Worm (Caenorhabditis elegans) whole organism, L4/young adult: ENCODE data around the gene dohh-1.

Experiments
- W03F9.2 ChIP-seq: fragments of 150-350 bp; optimal IDR thresholded peaks from 2 replicates; lab custom pipeline; 2014; ENCODE audit warnings: missing biosample characterization, missing genetic modification characterization
- dao-5 ChIP-seq: sonication (generic microtip); optimal IDR thresholded peaks from 2 replicates; lab custom pipeline; 2016; ENCODE audit warnings: missing genotype, missing genetic modification characterization, moderate library complexity, missing compliant biosample characterization
- him-1 ChIP-seq: sonication (generic microtip); optimal IDR thresholded peaks from 2 replicates; lab custom pipeline; 2016; ENCODE audit warnings: missing genotype, missing genetic modification reagents, missing genetic modification characterization, missing compliant biosample characterization

The dohh-1 gene

DNA sequence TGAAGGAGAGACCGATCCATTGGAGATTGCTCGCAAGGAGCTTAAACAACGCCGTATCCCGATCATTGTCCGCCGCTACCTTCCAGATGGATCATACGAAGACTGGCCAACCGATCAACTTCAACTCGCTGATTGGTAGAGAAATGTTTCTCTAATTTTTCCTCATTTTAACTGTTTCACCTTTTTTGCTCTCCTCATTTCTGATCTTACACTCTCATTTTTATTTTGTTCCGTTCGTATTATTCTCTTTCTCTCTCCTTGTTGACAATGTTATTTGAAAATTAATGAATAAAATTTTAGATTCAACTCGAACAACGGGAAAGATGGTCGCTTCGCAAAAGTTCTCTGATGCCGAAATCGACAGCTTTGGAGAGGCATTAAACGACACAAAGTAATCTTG lies at the start of gene dohh-1:
Gene dohh-1 (plus strand): TSS at position 301 of the 400 bp plus-strand sequence.
- TF ChIP-seq him-1 (tag; lab: Kevin White, UChicago): no peak
- TF ChIP-seq dao-5 (tag; lab: Kevin White, UChicago): no peak
- no peak for TF ChIP-seq W03F9.2 (tag; lab: Kevin White, UChicago)

DNA sequence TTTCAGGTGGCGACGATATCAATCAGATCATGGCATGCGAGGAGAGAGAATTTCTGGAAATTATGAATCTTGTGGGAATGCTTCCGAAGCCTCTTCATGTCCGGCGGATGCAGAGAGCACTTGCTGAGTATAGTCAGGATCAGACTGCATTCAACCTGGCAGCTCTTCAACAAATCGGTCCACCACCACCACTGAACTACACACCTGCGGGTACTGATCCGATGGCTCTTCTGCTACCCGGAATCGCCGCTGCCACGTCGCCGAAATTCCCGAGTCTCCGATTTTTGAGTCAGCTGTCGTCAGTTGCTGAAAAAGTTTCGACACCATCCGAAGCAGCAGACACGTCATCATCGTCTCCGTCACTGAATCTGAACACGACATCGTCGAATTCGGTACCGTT lies 48.8 kb upstream of the dohh-1 start:
- TF ChIP-seq him-1 (tag; lab: Kevin White, UChicago): no peak
- no peak for TF ChIP-seq dao-5 (tag; lab: Kevin White, UChicago)
- no peak for TF ChIP-seq W03F9.2 (tag; lab: Kevin White, UChicago)

DNA sequence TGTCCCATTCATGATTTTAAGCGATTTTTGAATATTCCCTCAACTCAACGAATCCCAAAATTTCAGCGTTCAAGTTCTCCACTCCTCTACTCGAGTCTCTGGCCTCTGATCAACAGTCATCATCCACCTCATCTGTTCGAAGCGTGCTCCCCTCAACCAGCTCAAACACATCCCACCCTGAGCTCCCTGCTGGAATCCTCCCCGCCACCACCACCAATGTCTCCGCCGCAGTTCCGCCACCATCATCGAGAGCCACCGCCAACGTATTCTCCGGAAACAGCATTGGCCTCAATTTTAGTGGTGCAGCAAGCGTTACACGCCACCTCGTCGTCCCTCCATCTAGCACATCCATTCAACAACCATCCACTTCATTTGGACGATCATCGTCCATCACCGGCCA lies 48.2 kb upstream of the dohh-1 start:
- no peak for TF ChIP-seq dao-5 (tag; lab: Kevin White, UChicago)
- TF ChIP-seq W03F9.2 (tag; lab: Kevin White, UChicago): no peak
- TF ChIP-seq him-1 (tag; lab: Kevin White, UChicago): no peak

DNA sequence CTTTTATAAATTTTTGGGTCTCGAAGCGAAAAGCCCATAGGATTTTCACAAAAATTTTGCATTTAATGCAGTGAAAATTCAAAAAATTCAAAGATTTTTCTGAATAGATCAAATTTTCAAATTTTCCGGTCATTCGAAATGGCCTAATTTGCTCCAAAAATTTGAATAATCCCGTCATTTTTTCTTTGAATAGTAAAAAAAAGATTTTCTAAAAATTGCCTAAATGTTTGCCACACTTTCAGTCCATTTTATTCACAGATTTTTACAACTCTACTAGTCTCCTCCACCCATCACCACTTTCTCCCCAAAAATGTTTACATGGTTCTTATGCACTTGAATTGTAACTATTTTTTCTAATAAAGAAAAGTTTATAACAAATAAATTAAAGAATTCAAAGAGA lies 45.8 kb upstream of the dohh-1 start:
- TF ChIP-seq W03F9.2 (tag; lab: Kevin White, UChicago) (no peak), him-1 (tag; lab: Kevin White, UChicago) (no peak), dao-5 (tag; lab: Kevin White, UChicago) (no peak)

DNA sequence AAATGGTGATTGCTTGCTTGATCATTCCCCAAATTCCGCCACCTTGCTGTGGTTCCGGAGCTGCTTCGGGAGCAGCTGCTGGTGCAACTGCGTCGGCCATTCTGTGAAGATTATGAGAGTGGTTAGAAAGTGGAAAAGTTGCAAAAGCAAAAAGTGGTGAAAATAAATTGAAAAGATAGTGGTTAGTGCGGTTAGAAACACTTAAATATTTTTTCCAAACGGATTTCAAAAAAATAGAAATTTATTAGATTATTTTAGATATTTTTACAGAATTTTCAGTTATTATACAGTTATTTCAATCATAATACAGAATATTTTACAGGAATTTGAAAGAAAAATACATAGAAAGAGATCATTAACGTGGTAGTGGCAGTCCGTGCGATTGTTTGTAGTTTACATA lies 42.2 kb upstream of the dohh-1 start, which contains the start of gene R166.2:
Gene R166.2 (minus strand): TSS at position 101 of the 400 bp plus-strand sequence.
- no peak for TF ChIP-seq dao-5 (tag; lab: Kevin White, UChicago)

DNA sequence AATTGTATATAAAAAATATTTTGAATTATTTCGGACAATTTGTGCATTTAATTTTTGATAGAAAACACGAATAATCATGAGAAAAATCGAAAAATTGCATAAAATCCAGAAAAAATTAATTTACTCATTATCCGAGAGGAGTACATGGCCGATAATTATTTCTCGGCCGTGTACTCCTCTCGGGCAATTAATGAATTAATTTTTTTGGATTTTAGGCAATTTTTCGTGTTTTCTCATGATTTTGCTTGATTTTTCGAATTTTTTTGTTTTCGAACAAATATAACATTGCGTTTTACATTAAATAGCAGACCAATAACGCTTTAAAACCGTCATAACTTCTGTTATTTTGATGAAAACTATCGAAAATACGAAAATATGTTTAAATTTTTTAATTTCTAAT lies 41.8 kb upstream of the dohh-1 start:
- TF ChIP-seq him-1 (tag; lab: Kevin White, UChicago) (peak; percentile 71), W03F9.2 (tag; lab: Kevin White, UChicago) (no peak)

DNA sequence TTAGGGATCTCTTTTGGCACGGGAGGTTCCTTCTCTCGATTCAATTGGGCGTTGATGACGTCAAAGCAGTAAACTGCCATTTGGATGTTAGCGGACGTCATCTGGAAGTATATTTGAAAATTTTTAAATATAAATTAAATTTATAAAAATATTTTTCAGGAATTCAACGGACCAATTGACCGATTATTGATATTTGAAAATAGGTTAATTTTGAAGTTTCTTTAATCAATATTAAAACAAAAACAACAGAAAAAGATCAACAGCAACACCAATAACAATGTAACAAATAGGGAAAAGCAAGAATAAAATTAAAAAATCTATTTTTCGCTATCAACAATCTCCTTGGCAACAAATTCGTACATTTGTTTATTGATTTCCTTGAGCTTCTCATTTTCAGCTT lies 40.5 kb upstream of the dohh-1 start, which contains the start of gene R166.3:
Gene R166.3 (minus strand): TSS at position 101 of the 400 bp plus-strand sequence.
- TF ChIP-seq him-1 (tag; lab: Kevin White, UChicago) (no peak), W03F9.2 (tag; lab: Kevin White, UChicago) (no peak), dao-5 (tag; lab: Kevin White, UChicago) (no peak)

DNA sequence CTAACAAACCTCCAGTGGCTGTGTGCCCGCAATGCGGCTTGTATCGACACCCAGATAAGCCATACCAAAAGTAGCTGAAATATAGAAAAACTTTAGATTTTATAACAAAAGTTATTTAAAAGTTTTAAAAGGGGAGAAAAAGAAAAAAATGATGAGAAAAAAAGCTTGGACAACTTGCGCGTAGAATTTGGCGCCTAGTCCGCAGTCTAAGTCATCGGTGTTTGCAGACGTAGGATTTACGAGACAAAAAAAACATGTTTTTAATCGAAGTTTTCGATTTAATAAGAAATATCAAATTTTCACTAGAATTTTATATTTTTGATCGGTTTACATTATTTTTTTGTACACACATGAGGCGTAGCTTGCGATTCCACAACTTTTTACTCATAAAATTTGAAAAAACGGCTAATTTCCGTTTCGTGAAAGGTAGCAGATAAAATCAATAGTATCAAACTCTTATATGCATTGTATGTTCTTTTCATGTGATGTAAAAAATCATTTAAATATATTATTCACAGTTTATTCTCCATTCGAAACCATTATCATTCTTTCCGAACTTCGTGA lies 37.8 kb upstream of the dohh-1 start, which contains the start of gene pro-1:
Gene pro-1 (minus strand): TSS at position 74 of the 564 bp plus-strand sequence.
- TF ChIP-seq W03F9.2 (tag; lab: Kevin White, UChicago) (peak; percentile 90), dao-5 (tag; lab: Kevin White, UChicago) (peak; percentile 62), him-1 (tag; lab: Kevin White, UChicago) (peak; percentile 88)

DNA sequence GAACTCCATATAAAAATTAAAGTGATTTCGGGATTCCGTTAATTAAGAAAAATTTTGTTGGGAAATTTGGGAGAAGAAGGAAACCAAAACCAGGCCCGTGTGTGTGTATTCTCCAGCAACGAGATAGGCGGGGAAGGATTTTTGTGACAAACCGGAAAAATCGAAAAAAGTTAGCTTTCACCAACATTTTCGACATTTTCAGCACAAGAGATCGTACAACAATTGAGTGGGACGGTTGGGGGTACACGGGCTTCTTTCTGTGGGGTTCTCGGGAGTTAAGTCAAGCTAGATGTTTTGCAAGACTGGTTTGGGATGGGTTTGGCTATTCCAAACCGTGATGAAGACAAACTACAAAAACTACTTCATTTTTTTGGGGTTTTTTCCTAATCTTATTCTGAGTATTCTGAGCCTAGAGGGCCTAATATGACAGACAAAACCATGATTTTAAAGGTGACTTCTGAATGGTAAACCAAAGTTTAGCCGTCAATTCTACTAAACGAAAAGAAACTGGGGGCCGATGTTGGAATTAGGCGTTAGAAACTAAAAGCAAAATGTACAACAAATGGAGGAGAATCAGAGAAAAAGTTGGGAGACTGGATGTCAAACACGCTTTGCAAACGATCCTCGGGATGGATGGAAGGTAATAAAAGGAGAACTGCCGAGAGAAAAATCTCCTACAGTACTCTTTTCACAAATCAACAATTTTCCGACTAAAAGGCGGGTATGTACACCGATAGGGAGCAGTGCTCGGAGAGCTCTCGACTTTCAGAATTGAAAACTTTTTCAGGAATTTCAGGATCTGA lies 36.9 kb upstream of the dohh-1 start:
- TF ChIP-seq W03F9.2 (tag; lab: Kevin White, UChicago): no peak
- TF ChIP-seq him-1 (tag; lab: Kevin White, UChicago): no peak
- no peak for TF ChIP-seq dao-5 (tag; lab: Kevin White, UChicago)

DNA sequence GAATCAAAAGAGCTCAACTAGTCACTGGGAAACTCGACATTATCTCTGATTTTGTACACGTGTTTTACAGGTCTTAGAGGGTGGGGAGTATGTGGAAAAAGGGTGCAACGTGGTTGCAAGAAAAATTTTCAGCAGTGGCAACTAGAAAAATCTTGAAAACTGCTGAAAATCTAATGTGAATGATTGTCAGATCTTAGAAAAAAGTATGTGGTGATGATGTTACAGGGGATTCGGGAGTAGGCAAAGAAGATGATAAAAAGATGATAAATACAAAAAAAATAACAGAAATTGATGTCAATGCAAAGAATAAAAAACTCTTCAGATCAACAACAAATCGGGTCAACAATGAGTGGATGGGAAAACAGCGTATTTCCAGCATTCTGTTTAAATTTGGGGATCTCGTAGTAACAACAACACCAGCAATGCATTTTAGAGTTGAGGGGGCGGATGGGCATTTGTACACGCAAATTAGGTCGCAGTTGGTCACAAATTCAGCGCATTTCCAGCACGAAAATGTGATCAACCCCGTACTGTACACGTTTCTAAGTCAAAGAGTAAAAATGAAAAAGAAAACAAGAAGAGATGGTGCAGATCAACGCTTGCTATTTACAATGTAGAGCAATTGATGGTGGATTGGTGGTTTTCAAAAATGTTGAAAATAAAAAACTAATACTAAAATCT lies 36.2 kb upstream of the dohh-1 start:
- TF ChIP-seq him-1 (tag; lab: Kevin White, UChicago) (peak; percentile 24), W03F9.2 (tag; lab: Kevin White, UChicago) (no peak)

DNA sequence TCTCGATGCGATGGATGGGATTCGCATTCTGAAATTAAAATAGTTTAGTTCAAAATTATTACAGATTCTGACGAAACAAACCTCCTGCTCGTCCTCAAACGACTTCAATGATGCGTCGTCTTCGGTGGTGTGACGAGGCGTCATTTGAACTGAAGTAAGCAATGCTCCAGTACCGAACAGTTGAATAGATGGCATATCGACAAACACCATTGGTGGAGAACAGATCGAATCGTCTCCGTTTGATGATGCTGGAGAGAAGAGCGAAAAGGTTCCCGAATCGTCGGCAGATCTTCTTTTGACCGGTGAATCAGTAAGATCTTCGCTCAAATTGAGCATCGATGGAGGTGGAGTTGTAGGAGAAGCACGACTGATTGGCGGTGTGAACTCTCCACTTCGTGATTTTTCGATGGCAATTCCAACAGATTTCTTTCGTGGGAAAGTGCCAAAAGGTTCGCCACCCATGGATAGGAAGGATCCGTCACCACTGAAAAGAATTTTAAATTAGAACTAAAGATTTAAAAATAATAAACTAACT lies 35.3 kb upstream of the dohh-1 start:
- TF ChIP-seq W03F9.2 (tag; lab: Kevin White, UChicago) (peak; percentile 8), him-1 (tag; lab: Kevin White, UChicago) (no peak), dao-5 (tag; lab: Kevin White, UChicago) (no peak)

DNA sequence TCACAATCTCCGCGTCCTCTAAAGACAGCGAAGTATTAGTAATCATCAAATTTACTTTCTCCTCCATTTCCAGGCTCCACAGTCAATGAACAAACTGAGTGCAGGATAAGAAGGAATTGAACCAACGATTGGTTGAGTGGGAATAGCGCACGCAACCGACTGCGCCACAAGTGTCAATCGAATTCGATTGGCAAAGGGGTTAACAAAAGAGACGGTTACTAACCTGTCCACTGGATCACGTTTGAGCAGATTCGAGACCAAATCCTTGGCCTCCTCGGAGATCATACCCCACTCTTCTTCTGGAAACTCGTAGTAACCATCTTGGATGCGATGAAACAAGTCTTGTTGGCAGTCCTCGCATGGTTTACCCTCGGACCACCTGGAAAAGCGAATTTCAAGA lies 34.5 kb upstream of the dohh-1 start:
- TF ChIP-seq dao-5 (tag; lab: Kevin White, UChicago): no peak
- TF ChIP-seq W03F9.2 (tag; lab: Kevin White, UChicago): no peak
- TF ChIP-seq him-1 (tag; lab: Kevin White, UChicago): no peak
